Fruit fly (Drosophila melanogaster) whole organism, embryonic: ENCODE data around the gene Acat2.

Experiments
- B-H1 ChIP-seq: fragments of 200-800 bp; sonication (Bioruptor generic); IDR thresholded peaks from 3 replicates; pipeline ENCODE4 v1.3.6; 2022; ENCODE audit warnings: missing biosample characterization, missing genetic modification characterization
- CG10267 ChIP-seq: fragments of 200-800 bp; sonication (Bioruptor generic); optimal IDR thresholded peaks from 2 replicates; lab custom pipeline; 2018; ENCODE audit warnings: missing biosample characterization, mild to moderate bottlenecking, missing genetic modification characterization, moderate library complexity
- CG10274 ChIP-seq: fragments of 200-800 bp; sonication (Bioruptor generic); optimal IDR thresholded peaks from 3 replicates; lab custom pipeline; 2017; ENCODE audit warnings: missing biosample characterization, mild to moderate bottlenecking, missing genetic modification characterization
- CG10654 ChIP-seq: fragments of 200-800 bp; sonication (Bioruptor generic); optimal IDR thresholded peaks from 2 replicates; lab custom pipeline; 2016; ENCODE audit warnings: missing biosample characterization, missing genetic modification characterization
- CG10959 ChIP-seq: fragments of 200-800 bp; sonication (Bioruptor generic); IDR thresholded peaks from 2 replicates; pipeline ENCODE4 v1.3.6; 2022; ENCODE audit warnings: missing biosample characterization, missing genetic modification characterization
- CG11085 ChIP-seq: fragments of 200-800 bp; sonication (Bioruptor generic); IDR thresholded peaks from 2 replicates; pipeline ENCODE4 v1.3.6; 2022; ENCODE audit warnings: missing biosample characterization, missing genetic modification characterization
- CG12219 ChIP-seq: fragments of 200-800 bp; sonication (Bioruptor generic); optimal IDR thresholded peaks from 3 replicates; lab custom pipeline; 2018; ENCODE audit warnings: missing biosample characterization, mild to moderate bottlenecking, missing genetic modification characterization
- CG13424 ChIP-seq: fragments of 200-800 bp; sonication (Bioruptor generic); optimal IDR thresholded peaks from 2 replicates; lab custom pipeline; 2019; ENCODE audit warnings: missing biosample characterization, mild to moderate bottlenecking, missing genetic modification characterization, moderate library complexity
- CG15011 ChIP-seq: fragments of 200-800 bp; sonication (Bioruptor generic); optimal IDR thresholded peaks from 3 replicates; lab custom pipeline; 2018; ENCODE audit warnings: missing biosample characterization, mild to moderate bottlenecking, missing genetic modification characterization
- CG15073 ChIP-seq: fragments of 200-800 bp; sonication (Bioruptor generic); optimal IDR thresholded peaks from 2 replicates; lab custom pipeline; 2016; ENCODE audit warnings: missing biosample characterization, missing genetic modification characterization
- CG15479 ChIP-seq: fragments of 200-800 bp; sonication (Bioruptor generic); optimal IDR thresholded peaks from 3 replicates; lab custom pipeline; 2019; ENCODE audit warnings: missing biosample characterization, mild to moderate bottlenecking, missing genetic modification characterization, moderate library complexity
- CG16863 ChIP-seq: fragments of 200-800 bp; sonication (Bioruptor generic); optimal IDR thresholded peaks from 3 replicates; lab custom pipeline; 2016; ENCODE audit warnings: missing biosample characterization, missing genetic modification characterization
- CG18262 ChIP-seq: fragments of 200-800 bp; optimal IDR thresholded peaks from 3 replicates; lab custom pipeline; 2019; ENCODE audit warnings: missing biosample characterization, mild to moderate bottlenecking, missing genetic modification characterization, moderate library complexity
- CG2678 ChIP-seq: fragments of 200-800 bp; sonication (Bioruptor generic); optimal IDR thresholded peaks from 3 replicates; lab custom pipeline; 2019; ENCODE audit warnings: missing biosample characterization, mild to moderate bottlenecking, missing genetic modification characterization, moderate library complexity
- CG31224 ChIP-seq: fragments of 200-800 bp; sonication (Bioruptor generic); IDR thresholded peaks from 2 replicates; pipeline ENCODE4 v1.3.6; 2022; ENCODE audit warnings: missing biosample characterization, missing genetic modification characterization
- CG31365 ChIP-seq: fragments of 200-800 bp; sonication (Bioruptor generic); optimal IDR thresholded peaks from 2 replicates; lab custom pipeline; 2018; ENCODE audit warnings: missing biosample characterization, mild to moderate bottlenecking, missing genetic modification characterization
- CG31441 ChIP-seq: fragments of 200-800 bp; sonication (Bioruptor generic); IDR thresholded peaks from 2 replicates; pipeline ENCODE4 v1.3.6; 2022; ENCODE audit warnings: missing biosample characterization, missing genetic modification characterization
- CG32767 ChIP-seq: fragments of 200-800 bp; sonication (Bioruptor generic); IDR thresholded peaks from 2 replicates; pipeline ENCODE4 v1.3.6; 2022; ENCODE audit warnings: missing biosample characterization, missing genetic modification characterization
- CG3281 ChIP-seq: fragments of 200-800 bp; sonication (Bioruptor generic); optimal IDR thresholded peaks from 3 replicates; lab custom pipeline; 2017; ENCODE audit warnings: missing biosample characterization, mild to moderate bottlenecking, missing genetic modification characterization
- CG4854 ChIP-seq: fragments of 200-800 bp; sonication (Bioruptor generic); optimal IDR thresholded peaks from 2 replicates; lab custom pipeline; 2016; ENCODE audit warnings: missing biosample characterization, missing genetic modification characterization, inconsistent platforms
- CG6654 ChIP-seq: fragments of 200-800 bp; sonication (Bioruptor generic); optimal IDR thresholded peaks from 2 replicates; lab custom pipeline; 2017; ENCODE audit warnings: missing biosample characterization, mild to moderate bottlenecking, missing genetic modification characterization
- CG6854 ChIP-seq: fragments of 200-800 bp; sonication (Bioruptor generic); optimal IDR thresholded peaks from 3 replicates; lab custom pipeline; 2017; ENCODE audit warnings: missing biosample characterization, mild to moderate bottlenecking, missing genetic modification characterization
- CG8290 ChIP-seq, 3 experiments: fragments of 200-800 bp; sonication (Bioruptor generic); optimal IDR thresholded peaks; 2 replicates each; lab custom pipeline; 2016 to 2019; ENCODE audit warnings: missing biosample characterization in 3 of 3, missing genetic modification characterization in 3 of 3, mild to moderate bottlenecking in 2 of 3, moderate library complexity in 1 of 3
- CG8924 ChIP-seq: fragments of 200-800 bp; optimal IDR thresholded peaks from 3 replicates; lab custom pipeline; 2019; ENCODE audit warnings: missing biosample characterization, mild to moderate bottlenecking, missing genetic modification characterization, moderate library complexity
- CHES-1-like ChIP-seq: fragments of 200-800 bp; sonication (Bioruptor generic); optimal IDR thresholded peaks from 2 replicates; lab custom pipeline; 2016; ENCODE audit warnings: missing biosample characterization, missing genetic modification characterization
- CkIIα-i1 ChIP-seq: fragments of 200-800 bp; sonication (Bioruptor generic); IDR thresholded peaks from 2 replicates; pipeline ENCODE4 v1.3.6; 2022; ENCODE audit warnings: missing biosample characterization, missing genetic modification characterization
- Deaf1 ChIP-seq: fragments of 200-800 bp; optimal IDR thresholded peaks from 3 replicates; lab custom pipeline; 2019; ENCODE audit warnings: missing biosample characterization, mild to moderate bottlenecking, missing genetic modification characterization, moderate library complexity
- Dref ChIP-seq: fragments of 200-800 bp; sonication (Bioruptor generic); IDR thresholded peaks from 2 replicates; pipeline ENCODE4 v1.3.6; 2022; ENCODE audit warnings: missing biosample characterization, missing genetic modification characterization
- Drgx ChIP-seq: fragments of 200-800 bp; sonication (Bioruptor generic); IDR thresholded peaks from 2 replicates; pipeline ENCODE4 v1.3.6; 2022; ENCODE audit warnings: missing biosample characterization, missing genetic modification characterization
- E2f2 ChIP-seq: fragments of 200-800 bp; sonication (Bioruptor generic); IDR thresholded peaks from 2 replicates; pipeline ENCODE4 v1.3.6; 2022; ENCODE audit warnings: missing biosample characterization, missing genetic modification characterization
- HLH3B ChIP-seq: fragments of 200-800 bp; sonication (Bioruptor generic); IDR thresholded peaks from 2 replicates; pipeline ENCODE4 v1.3.6; 2022; ENCODE audit warnings: missing biosample characterization, missing genetic modification characterization
- HLHmδ ChIP-seq: fragments of 200-800 bp; sonication (Bioruptor generic); optimal IDR thresholded peaks from 2 replicates; lab custom pipeline; 2018; ENCODE audit warnings: missing biosample characterization, mild to moderate bottlenecking, missing genetic modification characterization, moderate library complexity
- Hey ChIP-seq: fragments of 200-800 bp; sonication (Bioruptor generic); optimal IDR thresholded peaks from 3 replicates; lab custom pipeline; 2018; ENCODE audit warnings: missing biosample characterization, mild to moderate bottlenecking, missing genetic modification characterization
- HmgZ ChIP-seq: fragments of 200-800 bp; sonication (Bioruptor generic); optimal IDR thresholded peaks from 2 replicates; lab custom pipeline; 2018; ENCODE audit warnings: missing biosample characterization, mild to moderate bottlenecking, missing genetic modification characterization
- Hr39 ChIP-seq: fragments of >200 bp; optimal IDR thresholded peaks from 2 replicates; lab custom pipeline; 2017
- Hr78 ChIP-seq, 2 experiments: fragments of 200-800 bp in 1 of 2; fragments of >200 bp in 1 of 2; sonication (Bioruptor generic) in 1 of 2; optimal IDR thresholded peaks; 2 replicates each; lab custom pipeline; 2017 to 2019; ENCODE audit warnings: missing biosample characterization in 2 of 2, missing genetic modification characterization in 2 of 2, mild to moderate bottlenecking in 1 of 2, moderate library complexity in 1 of 2
- Ravus ChIP-seq: fragments of 200-800 bp; sonication (Bioruptor generic); IDR thresholded peaks from 2 replicates; pipeline ENCODE4 v1.3.6; 2022; ENCODE audit warnings: missing biosample characterization, missing genetic modification characterization
- Spps ChIP-seq: fragments of 200-800 bp; sonication (Bioruptor generic); optimal IDR thresholded peaks from 2 replicates; lab custom pipeline; 2018; ENCODE audit warnings: missing biosample characterization, mild to moderate bottlenecking, missing genetic modification characterization
- Ssrp ChIP-seq: fragments of 200-800 bp; sonication (Bioruptor generic); optimal IDR thresholded peaks from 2 replicates; lab custom pipeline; 2018; ENCODE audit warnings: missing biosample characterization, mild to moderate bottlenecking, missing genetic modification characterization, moderate library complexity
- caup ChIP-seq: fragments of 200-800 bp; sonication (Bioruptor generic); optimal IDR thresholded peaks from 3 replicates; lab custom pipeline; 2017; ENCODE audit warnings: missing biosample characterization, mild to moderate bottlenecking, missing genetic modification characterization, moderate library complexity; ENCODE audit not compliant: severe bottlenecking
- chm ChIP-seq: fragments of 200-800 bp; sonication (Bioruptor generic); IDR thresholded peaks from 2 replicates; pipeline ENCODE4 v1.3.6; 2022; ENCODE audit warnings: missing biosample characterization, missing genetic modification characterization
- chn ChIP-seq: fragments of 200-800 bp; sonication (Bioruptor generic); optimal IDR thresholded peaks from 2 replicates; lab custom pipeline; 2016; ENCODE audit warnings: missing biosample characterization, missing genetic modification characterization
- eve ChIP-seq, 2 experiments: fragments of >200 bp; optimal IDR thresholded peaks; 2 replicates each; lab custom pipeline; 2017; ENCODE audit warnings: missing biosample characterization in 2 of 2, missing genetic modification characterization in 2 of 2
- jigr1 ChIP-seq: fragments of 200-800 bp; sonication (Bioruptor generic); IDR thresholded peaks from 3 replicates; pipeline ENCODE4 v1.3.6; 2022; ENCODE audit warnings: missing biosample characterization, missing genetic modification characterization
- kay ChIP-seq: fragments of 200-800 bp; sonication (Bioruptor generic); optimal IDR thresholded peaks from 2 replicates; lab custom pipeline; 2016; ENCODE audit warnings: missing biosample characterization, missing genetic modification characterization
- pfk ChIP-seq: fragments of 200-800 bp; sonication (Bioruptor generic); optimal IDR thresholded peaks from 2 replicates; lab custom pipeline; 2018; ENCODE audit warnings: missing biosample characterization, mild to moderate bottlenecking, missing genetic modification characterization, moderate library complexity
- pum ChIP-seq: fragments of 200-800 bp; sonication (Bioruptor generic); optimal IDR thresholded peaks from 2 replicates; lab custom pipeline; 2016; ENCODE audit warnings: missing biosample characterization, missing genetic modification characterization
- sim ChIP-seq: fragments of 200-800 bp; sonication (Bioruptor generic); IDR thresholded peaks from 2 replicates; pipeline ENCODE4 v1.3.6; 2022; ENCODE audit warnings: missing biosample characterization, missing genetic modification characterization
- slp2 ChIP-seq: fragments of 200-800 bp; sonication (Bioruptor generic); optimal IDR thresholded peaks from 2 replicates; lab custom pipeline; 2016; ENCODE audit warnings: missing biosample characterization, missing genetic modification characterization

The Acat2 gene

DNA sequence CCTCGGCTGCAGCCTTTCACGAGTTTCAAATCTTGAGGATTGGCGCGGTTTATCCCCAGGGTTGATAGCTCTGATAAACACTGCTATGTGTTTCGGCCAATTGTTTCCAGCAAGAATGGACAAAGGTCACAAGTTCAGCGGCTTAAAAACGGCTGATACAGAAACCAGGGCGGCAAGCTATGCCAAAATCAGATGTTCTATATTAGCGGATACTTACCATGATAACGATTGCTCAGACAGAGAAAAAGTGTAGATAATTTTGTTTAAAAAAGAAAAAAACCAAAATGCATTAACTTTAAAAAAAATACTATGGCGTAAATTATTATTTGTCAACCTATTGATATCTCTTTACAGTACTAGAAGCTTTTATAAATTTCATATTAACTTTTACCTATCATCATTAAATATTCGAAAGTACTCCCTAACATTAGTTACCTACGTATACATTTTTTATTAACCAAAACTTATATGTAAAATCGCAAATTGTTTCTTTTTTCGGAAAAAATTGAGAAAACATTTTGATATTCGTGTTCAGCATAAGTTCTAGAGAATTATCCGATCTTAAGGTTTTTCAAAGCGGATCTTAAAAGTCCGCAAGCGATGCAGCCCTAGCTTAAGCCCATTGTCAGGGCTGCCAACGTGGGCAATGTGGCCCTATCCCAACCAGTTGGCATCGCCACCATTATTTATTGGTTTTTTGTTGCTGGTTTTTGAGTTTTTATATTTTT is 10.5 kb downstream of the Acat2 start, which contains the start of the genes sturkopf and Herc4 (continued):
- TF ChIP-seq CG2678 (peak; percentile 84), chn (peak; percentile 59), B-H1 (peak; percentile 16; the same call in 1 of the 3 replicates), CG10274 (GFP tag; lab: Kevin White, UChicago) (no peak), CG13424 (tag; lab: Kevin White, UChicago) (peak; percentile 80), CG8924 (tag; lab: Kevin White, UChicago) (peak; percentile 85), kay (GFP tag; lab: Kevin White, UChicago) (peak; percentile 77), pfk (no peak), CHES-1-like (peak; percentile 74), CG16863 (GFP tag; lab: Kevin White, UChicago) (peak; percentile 73), Spps (tag; lab: Kevin White, UChicago) (no peak), CG31365 (tag; lab: Kevin White, UChicago) (no peak), HLH3B (GFP tag; lab: Robert Waterston, UW) (peak; percentile 48), CG31441 (GFP tag; lab: Robert Waterston, UW) (no peak; the same call in 1 of the 2 replicates), Ssrp (tag; lab: Kevin White, UChicago) (peak; percentile 43), caup (peak; percentile 49), Hr78 (GFP tag; optimal IDR thresholded peaks at IDR 0.05; lab: Kevin White, UChicago) (peak in 1 of 2 experiments; percentile 100), Drgx (GFP tag; lab: Robert Waterston, UW) (0 out of 2 replicates have a peak, but pooled peaks have one; percentile 27), Deaf1 (tag; lab: Kevin White, UChicago) (no peak), pum (GFP tag; lab: Kevin White, UChicago) (peak; percentile 85), CG10959 (no peak), CG4854 (GFP tag; lab: Kevin White, UChicago) (no peak), CG6854 (GFP tag; lab: Kevin White, UChicago) (no peak), CG15479 (no peak), CG32767 (GFP tag; lab: Robert Waterston, UW) (no peak), slp2 (peak; percentile 77), jigr1 (GFP tag; lab: Robert Waterston, UW) (peak; percentile 34; the same call in 1 of the 3 replicates), E2f2 (GFP tag; lab: Robert Waterston, UW) (peak; percentile 38; the same call in 1 of the 2 replicates), CG8290 (GFP tag; optimal IDR thresholded peaks at IDR 0.05; lab: Kevin White, UChicago) (peak; percentile 84), CG8290 (tag; optimal IDR thresholded peaks at IDR 0.05; lab: Kevin White, UChicago) (peak in 1 of 2 experiments; percentile 16), CG6654 (GFP tag; lab: Kevin White, UChicago) (no peak), sim (no peak), Hr39 (lab: Kevin White, UChicago) (no peak), CG15073 (GFP tag; lab: Kevin White, UChicago) (no peak), CG15011 (GFP tag; lab: Kevin White, UChicago) (no peak), CG11085 (peak; percentile 63), Hey (tag; lab: Kevin White, UChicago) (no peak), CG12219 (GFP tag; lab: Kevin White, UChicago) (peak; percentile 29), HLHmδ (no peak), CkIIα-i1 (GFP tag; lab: Robert Waterston, UW) (no peak), eve (GFP tag; optimal IDR thresholded peaks at IDR 0.05; lab: Kevin White, UChicago) (no peak), CG18262 (tag; lab: Kevin White, UChicago) (peak; percentile 84), CG10654 (GFP tag; lab: Kevin White, UChicago) (peak; percentile 53), Ravus (no peak), CG10267 (tag; lab: Kevin White, UChicago) (peak; percentile 58), CG31224 (no peak), chm (GFP tag; lab: Robert Waterston, UW) (0 out of 2 replicates have a peak, but pooled peaks have one; percentile 9), Dref (GFP tag; lab: Robert Waterston, UW) (peak; percentile 49), CG3281 (GFP tag; lab: Kevin White, UChicago) (peak; percentile 68), HmgZ (tag; lab: Kevin White, UChicago) (peak; percentile 30)
